Worm (Caenorhabditis elegans) whole organism, late embryonic: ENCODE results near the gene T25B9.4.

Experiments
- F13H6.1 ChIP-seq: sonication (generic microtip); optimal IDR thresholded peaks from 2 replicates; lab custom pipeline; 2016; ENCODE audit warnings: missing genetic modification characterization, missing compliant biosample characterization
- K09A11.1 ChIP-seq: sonication (generic microtip); optimal IDR thresholded peaks from 2 replicates; lab custom pipeline; 2017; ENCODE audit warnings: antibody characterized with exemption, mild to moderate bottlenecking, missing genetic modification characterization, missing compliant biosample characterization; ENCODE audit not compliant: insufficient read depth
- Y22D7AL.16 ChIP-seq: sonication (generic microtip); optimal IDR thresholded peaks from 2 replicates; lab custom pipeline; 2016; ENCODE audit warnings: missing genetic modification characterization, missing compliant biosample characterization
- ceh-19 ChIP-seq: fragments of 200-800 bp; sonication (Bioruptor generic); optimal IDR thresholded peaks from 2 replicates; lab custom pipeline; 2018; ENCODE audit warnings: mild to moderate bottlenecking, missing genetic modification characterization, missing compliant biosample characterization
- ceh-2 ChIP-seq: sonication (generic microtip); optimal IDR thresholded peaks from 2 replicates; lab custom pipeline; 2016; ENCODE audit warnings: missing genotype, missing genetic modification characterization, missing compliant biosample characterization
- ceh-22 ChIP-seq: sonication (generic microtip); optimal IDR thresholded peaks from 2 replicates; lab custom pipeline; 2017; ENCODE audit warnings: missing biosample characterization, missing genetic modification characterization
- ceh-24 ChIP-seq: sonication (generic microtip); optimal IDR thresholded peaks from 2 replicates; lab custom pipeline; 2016; ENCODE audit warnings: mild to moderate bottlenecking, missing genetic modification characterization, missing compliant biosample characterization
- ceh-30 ChIP-seq: fragments of 150-350 bp; optimal IDR thresholded peaks from 2 replicates; lab custom pipeline; 2014; ENCODE audit warnings: missing biosample characterization, missing genetic modification characterization
- ceh-31 ChIP-seq: sonication (generic microtip); optimal IDR thresholded peaks from 2 replicates; lab custom pipeline; 2016; ENCODE audit warnings: missing genetic modification characterization, missing compliant biosample characterization
- ceh-6 ChIP-seq: fragments of 200-800 bp; sonication (Bioruptor generic); optimal IDR thresholded peaks from 2 replicates; lab custom pipeline; 2018; ENCODE audit warnings: mild to moderate bottlenecking, missing genetic modification characterization, missing compliant biosample characterization
- che-1 ChIP-seq: sonication (generic microtip); optimal IDR thresholded peaks from 2 replicates; lab custom pipeline; 2016; ENCODE audit warnings: mild to moderate bottlenecking, missing genetic modification characterization, missing compliant biosample characterization
- elt-2 ChIP-seq: sonication (generic microtip); optimal IDR thresholded peaks from 2 replicates; lab custom pipeline; 2016; ENCODE audit warnings: missing genetic modification reagents, missing genetic modification characterization, missing compliant biosample characterization
- ets-4 ChIP-seq: sonication (generic microtip); optimal IDR thresholded peaks from 2 replicates; lab custom pipeline; 2016; ENCODE audit warnings: missing genetic modification characterization, missing compliant biosample characterization
- eyg-1 ChIP-seq: sonication (generic microtip); optimal IDR thresholded peaks from 2 replicates; lab custom pipeline; 2016; ENCODE audit warnings: missing genotype, missing genetic modification characterization, missing compliant biosample characterization
- fkh-6 ChIP-seq: sonication (generic microtip); optimal IDR thresholded peaks from 2 replicates; lab custom pipeline; 2016; ENCODE audit warnings: missing genetic modification characterization, missing compliant biosample characterization
- hlh-13 ChIP-seq: fragments of 200-800 bp; sonication (Bioruptor generic); optimal IDR thresholded peaks from 2 replicates; lab custom pipeline; 2018; ENCODE audit warnings: mild to moderate bottlenecking, missing genetic modification characterization, missing compliant biosample characterization
- hlh-15 ChIP-seq: sonication (generic microtip); optimal IDR thresholded peaks from 2 replicates; lab custom pipeline; 2016; ENCODE audit warnings: missing genetic modification characterization, missing compliant biosample characterization
- hlh-30 ChIP-seq: sonication (generic microtip); optimal IDR thresholded peaks from 2 replicates; lab custom pipeline; 2017; ENCODE audit warnings: antibody characterized with exemption, missing genetic modification characterization, missing compliant biosample characterization; ENCODE audit not compliant: insufficient read depth
- hlh-6 ChIP-seq: sonication (generic microtip); optimal IDR thresholded peaks from 2 replicates; lab custom pipeline; 2016; ENCODE audit warnings: missing genotype, missing genetic modification characterization, missing compliant biosample characterization
- hlh-8 ChIP-seq: sonication (generic microtip); optimal IDR thresholded peaks from 2 replicates; lab custom pipeline; 2016; ENCODE audit warnings: missing genotype, missing genetic modification characterization, missing compliant biosample characterization
- lin-11 ChIP-seq: fragments of 200-800 bp; sonication (Bioruptor generic); optimal IDR thresholded peaks from 2 replicates; lab custom pipeline; 2018; ENCODE audit warnings: mild to moderate bottlenecking, missing genetic modification characterization, missing compliant biosample characterization
- madf-2 ChIP-seq: sonication (generic microtip); optimal IDR thresholded peaks from 2 replicates; lab custom pipeline; 2017; ENCODE audit warnings: missing genetic modification characterization, missing compliant biosample characterization
- mec-3 ChIP-seq: sonication (generic microtip); optimal IDR thresholded peaks from 2 replicates; lab custom pipeline; 2016; ENCODE audit warnings: borderline replicate concordance, missing genetic modification characterization, missing compliant biosample characterization
- nfya-1 ChIP-seq: sonication (generic microtip); optimal IDR thresholded peaks from 2 replicates; lab custom pipeline; 2017; ENCODE audit warnings: missing genetic modification characterization, mild to moderate bottlenecking, missing compliant biosample characterization, antibody characterized with exemption, moderate library complexity
- nhr-11 ChIP-seq: fragments of 150-350 bp; optimal IDR thresholded peaks from 2 replicates; lab custom pipeline; 2014; ENCODE audit warnings: missing biosample characterization, missing genetic modification characterization
- nhr-232 ChIP-seq: sonication (generic microtip); optimal IDR thresholded peaks from 2 replicates; lab custom pipeline; 2016; ENCODE audit warnings: missing genetic modification characterization, missing compliant biosample characterization
- pha-2 ChIP-seq: sonication (generic microtip); optimal IDR thresholded peaks from 2 replicates; lab custom pipeline; 2017; ENCODE audit warnings: mild to moderate bottlenecking, missing genetic modification characterization, missing compliant biosample characterization
- pros-1 ChIP-seq: fragments of 150-350 bp; optimal IDR thresholded peaks from 2 replicates; lab custom pipeline; 2014; ENCODE audit warnings: missing biosample characterization, missing genetic modification reagents, missing genetic modification characterization
- ref-2 ChIP-seq: sonication (generic microtip); optimal IDR thresholded peaks from 2 replicates; lab custom pipeline; 2016; ENCODE audit warnings: missing genetic modification characterization, missing compliant biosample characterization
- rnt-1 ChIP-seq: sonication (generic microtip); optimal IDR thresholded peaks from 2 replicates; lab custom pipeline; 2016; ENCODE audit warnings: missing genetic modification characterization, missing compliant biosample characterization
- sox-2 ChIP-seq: fragments of 200-800 bp; sonication (Bioruptor generic); IDR thresholded peaks from 2 replicates; pipeline ENCODE4 v1.3.6; 2022; ENCODE audit warnings: missing genetic modification reagents, missing genetic modification characterization, missing compliant biosample characterization
- sox-4 ChIP-seq: sonication (generic microtip); optimal IDR thresholded peaks from 2 replicates; lab custom pipeline; 2017; ENCODE audit warnings: mild to moderate bottlenecking, missing genetic modification characterization, inconsistent platforms, missing compliant biosample characterization
- syd-9 ChIP-seq: sonication (generic microtip); optimal IDR thresholded peaks from 2 replicates; lab custom pipeline; 2016; ENCODE audit warnings: mild to moderate bottlenecking, missing genetic modification characterization, moderate library complexity, missing compliant biosample characterization
- ttx-3 ChIP-seq: sonication (generic microtip); optimal IDR thresholded peaks from 2 replicates; lab custom pipeline; 2016; ENCODE audit warnings: missing genetic modification reagents, missing genetic modification characterization, missing compliant biosample characterization
- unc-3 ChIP-seq, 2 experiments: fragments of 200-800 bp in 1 of 2; sonication (Bioruptor generic) in 1 of 2; sonication (generic microtip) in 1 of 2; conservative IDR thresholded peaks in 1 of 2; optimal IDR thresholded peaks in 1 of 2; 2 replicates each; pipeline versions ENCODE4 v1.3.6 to Lab custom; 2016 to 2022; ENCODE audit warnings: missing compliant biosample characterization in 2 of 2, missing genetic modification characterization in 2 of 2, missing genetic modification reagents in 1 of 2
- unc-42 ChIP-seq: sonication (generic microtip); optimal IDR thresholded peaks from 2 replicates; lab custom pipeline; 2016; ENCODE audit warnings: missing genotype, missing genetic modification characterization, missing compliant biosample characterization
- unc-86 ChIP-seq: sonication (generic microtip); optimal IDR thresholded peaks from 2 replicates; lab custom pipeline; 2016; ENCODE audit warnings: missing genetic modification characterization, missing compliant biosample characterization
- zip-5 ChIP-seq: sonication (generic microtip); optimal IDR thresholded peaks from 2 replicates; lab custom pipeline; 2016; ENCODE audit warnings: missing genetic modification characterization, missing compliant biosample characterization

Gene T25B9.4

ce11 chrIV:10757616-10758193 lies at the start of gene T25B9.4, which contains the start of gene T25B9.6:
Gene T25B9.4, minus strand, starts transcription at chrIV:10757716.
Gene T25B9.6, plus strand, starts transcription at chrIV:10758143.
- TF ChIP-seq pros-1 (tag; lab: Kevin White, UChicago) (no peak), ceh-6 (no peak), hlh-15 (tag; lab: Kevin White, UChicago) (no peak), ceh-22 (tag; lab: Kevin White, UChicago) (no peak), ceh-30 (tag; lab: Kevin White, UChicago) (no peak), sox-4 (tag; lab: Kevin White, UChicago) (no peak), hlh-13 (no peak), fkh-6 (tag; lab: Kevin White, UChicago) (no peak), syd-9 (tag; lab: Kevin White, UChicago) (no peak), F13H6.1 (tag; lab: Kevin White, UChicago) (no peak), mec-3 (tag; lab: Kevin White, UChicago) (no peak), madf-2 (tag; lab: Kevin White, UChicago) (no peak), che-1 (no peak), sox-2 (no peak), hlh-8 (tag; lab: Kevin White, UChicago) (no peak), eyg-1 (tag; lab: Kevin White, UChicago) (no peak), Y22D7AL.16 (tag; lab: Kevin White, UChicago) (no peak), ttx-3 (tag; lab: Kevin White, UChicago) (no peak), ref-2 (tag; lab: Kevin White, UChicago) (no peak)

ce11 chrIV:10803973-10804372 lies 46.5 kb upstream of the T25B9.4 start:
- TF ChIP-seq hlh-13 = no peak
- TF ChIP-seq hlh-8 (tag; lab: Kevin White, UChicago) = peak; percentile 85

- TF ChIP-seq unc-86 (tag; lab: Kevin White, UChicago) (no peak), lin-11 (no peak), pha-2 (no peak), ceh-6 (no peak), nfya-1 (tag; lab: Kevin White, UChicago) (no peak), nhr-232 (tag; lab: Kevin White, UChicago) (no peak), unc-42 (tag; lab: Kevin White, UChicago) (no peak), nhr-11 (tag; lab: Kevin White, UChicago) (no peak), rnt-1 (tag; lab: Kevin White, UChicago) (no peak), zip-5 (tag; lab: Kevin White, UChicago) (no peak), hlh-30 (tag; lab: Kevin White, UChicago) (no peak), K09A11.1 (no peak), ets-4 (tag; lab: Kevin White, UChicago) (no peak), ceh-2 (tag; lab: Kevin White, UChicago) (no peak), ceh-24 (tag; lab: Kevin White, UChicago) (no peak), ceh-22 (tag; lab: Kevin White, UChicago) (no peak)
Observed at ce11 chrIV:10799354-10799753, 41.8 kb upstream of the T25B9.4 start, which contains the start of gene zipt-2.1. Gene zipt-2.1, plus strand, starts transcription at chrIV:10799654.

ce11 chrIV:10798604-10799003 lies 41.1 kb upstream of the T25B9.4 start:
- no peak for TF ChIP-seq ceh-31 (tag; lab: Kevin White, UChicago)
- TF ChIP-seq elt-2 (tag; lab: Kevin White, UChicago) = peak; percentile 36

- no peak for TF ChIP-seq Y22D7AL.16 (tag; lab: Kevin White, UChicago)
- peak; percentile 53 for TF ChIP-seq elt-2 (tag; lab: Kevin White, UChicago)
- no peak for TF ChIP-seq ceh-24 (tag; lab: Kevin White, UChicago)
- no peak for TF ChIP-seq hlh-6 (tag; lab: Kevin White, UChicago)
- no peak for TF ChIP-seq unc-3 (GFP tag; conservative IDR thresholded peaks at IDR 0.05; lab: Robert Waterston, UW)
- no peak for TF ChIP-seq unc-3 (tag; optimal IDR thresholded peaks at IDR 0.05; lab: Kevin White, UChicago)
- TF ChIP-seq nfya-1 (tag; lab: Kevin White, UChicago) = no peak
- no peak for TF ChIP-seq ceh-6
- no peak for TF ChIP-seq ceh-19
Observed at ce11 chrIV:10796707-10797106, 39.2 kb upstream of the T25B9.4 start.
